Worm (Caenorhabditis elegans): Measurements from ENCODE around the gene H40L08.2.

Gene H40L08.2

DNA sequence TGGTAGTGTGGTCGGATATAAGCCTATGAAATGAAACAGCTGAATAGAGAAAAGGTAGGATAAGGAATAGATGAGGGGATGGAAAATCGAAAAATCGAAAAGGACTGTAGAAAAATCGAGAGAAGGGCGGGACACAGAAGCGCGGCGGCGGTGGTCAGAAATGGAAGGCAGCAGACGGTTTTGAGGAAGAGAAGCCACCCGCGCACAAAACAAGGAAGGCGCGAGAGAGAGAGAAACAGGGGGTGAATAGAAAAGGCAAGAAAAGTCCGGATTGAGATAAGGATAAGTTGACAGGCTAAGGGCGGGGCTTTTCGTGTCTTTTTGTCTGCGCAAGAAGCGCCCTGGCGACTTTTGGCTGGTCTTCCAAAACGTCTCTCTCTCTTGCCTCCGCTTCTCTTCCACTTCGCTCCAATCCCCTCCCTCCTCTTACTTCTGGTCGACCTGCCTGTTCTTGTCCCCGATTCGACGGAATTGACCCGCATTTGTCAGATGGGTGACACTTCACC, 30.3 kb upstream of the H40L08.2 start, which contains the start of gene mlt-9:
Gene mlt-9, minus strand, starts transcription at position 51 of the 506 bp plus-strand sequence.
- TF ChIP-seq aly-1 (tag; optimal IDR thresholded peaks at IDR 0.05) = peak; percentile 20
- no peak for TF ChIP-seq sea-1 (GFP tag; conservative IDR thresholded peaks at IDR 0.05)

DNA sequence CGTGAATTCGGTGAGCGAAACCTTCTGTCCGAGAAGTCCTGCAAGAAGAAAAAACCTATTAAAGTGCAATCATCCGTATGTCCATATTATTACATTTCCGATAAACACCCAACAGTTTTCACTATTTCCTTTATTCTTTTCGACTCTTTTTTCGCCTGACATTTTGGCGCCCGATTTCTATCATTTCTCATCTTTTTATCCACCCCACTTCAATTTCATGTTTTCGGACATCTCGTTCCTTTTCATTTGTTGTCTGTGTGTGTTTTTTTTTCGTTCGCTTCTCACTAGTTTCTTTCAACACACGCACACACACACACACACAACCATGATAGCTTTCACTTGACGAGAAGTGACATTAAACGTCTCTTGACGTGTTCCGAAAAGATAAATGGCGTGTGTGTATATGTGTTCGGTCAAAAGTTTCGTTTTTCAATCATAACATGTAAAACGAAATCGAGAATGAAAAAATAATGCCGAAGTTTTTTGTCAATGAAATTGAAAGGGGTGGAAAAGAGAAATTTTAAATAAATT, 27.5 kb upstream of the H40L08.2 start:
- TF ChIP-seq pes-1 (GFP tag; IDR thresholded peaks at IDR 0.05) (no peak), hnd-1 (tag; optimal IDR thresholded peaks at IDR 0.05) (no peak), ets-7 (tag; optimal IDR thresholded peaks at IDR 0.05) (no peak), flt-1 (GFP tag; IDR thresholded peaks at IDR 0.05) (no peak), aly-1 (tag; optimal IDR thresholded peaks at IDR 0.05) (no peak), B0310.2 (tag; optimal IDR thresholded peaks at IDR 0.05) (no peak), tbx-37 (GFP tag; conservative IDR thresholded peaks at IDR 0.05) (no peak), F13C5.2 (tag; optimal IDR thresholded peaks at IDR 0.05) (no peak), ceh-36 (tag; optimal IDR thresholded peaks at IDR 0.05) (no peak), sea-1 (GFP tag; conservative IDR thresholded peaks at IDR 0.05) (no peak), tbx-11 (GFP tag; IDR thresholded peaks at IDR 0.05) (no peak), hmbx-1 (tag; optimal IDR thresholded peaks at IDR 0.05) (no peak), ceh-13 (GFP tag; optimal IDR thresholded peaks at IDR 0.05) (no peak), hmg-4 (GFP tag; optimal IDR thresholded peaks at IDR 0.05) (no peak), tra-4 (tag; optimal IDR thresholded peaks at IDR 0.05) (no peak), scrt-1 (GFP tag; IDR thresholded peaks at IDR 0.05) (no peak), ama-1 (optimal IDR thresholded peaks at IDR 0.05) (no peak)

DNA sequence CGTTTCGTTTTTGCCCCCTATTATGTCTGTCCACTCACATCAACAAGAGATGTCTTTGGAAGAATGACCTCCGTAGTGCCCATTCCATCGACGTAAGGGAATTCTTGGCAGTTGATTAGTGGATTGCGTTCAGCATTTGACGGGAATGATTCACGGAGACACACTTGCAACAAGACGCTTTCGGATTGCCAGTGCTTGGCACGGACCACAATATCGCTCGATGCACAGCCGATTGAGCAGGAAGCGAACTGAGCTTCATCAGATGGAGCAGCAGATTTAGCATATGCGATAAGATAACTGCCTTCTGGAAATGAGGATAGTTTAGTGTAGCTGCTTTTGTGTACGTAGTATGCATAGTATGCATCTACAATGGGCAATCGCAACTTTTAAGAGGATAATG, 25.9 kb upstream of the H40L08.2 start:
- no peak for TF ChIP-seq ceh-36 (tag; optimal IDR thresholded peaks at IDR 0.05)
- TF ChIP-seq sea-1 (GFP tag; conservative IDR thresholded peaks at IDR 0.05) = no peak
- TF ChIP-seq F13C5.2 (tag; optimal IDR thresholded peaks at IDR 0.05) = no peak
- TF ChIP-seq tbx-11 (GFP tag; IDR thresholded peaks at IDR 0.05) = no peak
- TF ChIP-seq hmg-4 (GFP tag; optimal IDR thresholded peaks at IDR 0.05) = no peak

DNA sequence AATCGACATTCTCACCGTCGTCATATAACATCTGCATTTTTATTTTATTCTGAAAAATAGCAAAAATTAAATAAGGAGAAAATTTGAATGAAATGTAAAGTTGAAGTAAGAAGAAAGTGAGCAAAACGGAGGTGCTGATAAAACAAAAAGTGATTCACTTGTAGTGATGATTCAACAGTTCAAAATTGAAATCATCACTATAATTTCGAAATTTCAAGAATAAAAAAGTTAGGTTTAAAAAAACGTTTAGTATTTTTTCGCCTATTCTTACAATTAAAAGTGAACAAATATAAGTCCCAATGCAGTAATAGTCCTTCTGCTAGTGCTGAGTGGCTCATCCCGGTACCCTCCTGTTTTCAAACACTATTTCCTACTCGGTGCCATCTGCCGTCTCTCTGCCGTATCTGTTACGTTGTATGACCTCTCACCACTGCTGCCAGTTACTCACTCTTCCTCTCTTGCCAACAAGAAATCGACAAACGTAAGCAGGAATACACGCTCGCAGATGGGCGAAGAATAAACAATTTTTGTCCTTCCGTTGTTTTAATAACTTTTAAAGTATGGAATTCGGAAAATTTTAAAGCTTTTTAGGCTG, 22.9 kb upstream of the H40L08.2 start, which contains the start of gene dhhc-1:
Gene dhhc-1, minus strand, starts transcription at position 51 of the 595 bp plus-strand sequence.
- TF ChIP-seq tbx-11 (GFP tag; IDR thresholded peaks at IDR 0.05) (no peak), flt-1 (GFP tag; IDR thresholded peaks at IDR 0.05) (no peak; the same call in 1 of the 2 replicates), tra-4 (tag; optimal IDR thresholded peaks at IDR 0.05) (no peak), ama-1 (optimal IDR thresholded peaks at IDR 0.05) (no peak), ets-7 (tag; optimal IDR thresholded peaks at IDR 0.05) (no peak), B0310.2 (tag; optimal IDR thresholded peaks at IDR 0.05) (no peak), F13C5.2 (tag; optimal IDR thresholded peaks at IDR 0.05) (peak; percentile 28), hmbx-1 (tag; optimal IDR thresholded peaks at IDR 0.05) (no peak), hmg-4 (GFP tag; optimal IDR thresholded peaks at IDR 0.05) (peak; percentile 45), scrt-1 (GFP tag; IDR thresholded peaks at IDR 0.05) (no peak)

DNA sequence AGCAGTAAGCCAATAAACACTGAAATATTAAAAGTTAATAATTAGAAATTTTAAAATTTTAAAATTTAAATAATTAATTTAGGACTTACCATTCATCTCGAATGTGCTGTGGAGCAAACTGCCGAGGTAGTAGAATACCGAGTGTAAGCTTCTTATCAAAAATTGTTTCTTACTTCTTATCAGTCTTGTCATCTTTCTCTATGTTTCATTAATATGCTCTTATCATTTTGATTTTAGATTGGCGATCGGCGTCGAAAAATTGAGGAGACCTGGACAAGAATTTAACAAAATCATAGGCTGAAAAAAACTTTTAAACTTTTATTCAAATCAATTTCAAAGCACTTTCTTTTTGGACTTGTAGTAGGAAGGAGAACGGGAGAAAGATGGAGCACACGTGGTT, 20.2 kb upstream of the H40L08.2 start, which contains the start of gene F09B12.3:
Gene F09B12.3, minus strand, starts transcription at position 192 of the 400 bp plus-strand sequence.
- TF ChIP-seq F13C5.2 (tag; optimal IDR thresholded peaks at IDR 0.05) (no peak), tbx-11 (GFP tag; IDR thresholded peaks at IDR 0.05) (no peak), hnd-1 (tag; optimal IDR thresholded peaks at IDR 0.05) (no peak), hmg-4 (GFP tag; optimal IDR thresholded peaks at IDR 0.05) (no peak), tbx-37 (GFP tag; conservative IDR thresholded peaks at IDR 0.05) (no peak), scrt-1 (GFP tag; IDR thresholded peaks at IDR 0.05) (no peak), sea-1 (GFP tag; conservative IDR thresholded peaks at IDR 0.05) (no peak), ceh-36 (tag; optimal IDR thresholded peaks at IDR 0.05) (no peak), hmbx-1 (tag; optimal IDR thresholded peaks at IDR 0.05) (no peak), ceh-13 (GFP tag; optimal IDR thresholded peaks at IDR 0.05) (no peak)

DNA sequence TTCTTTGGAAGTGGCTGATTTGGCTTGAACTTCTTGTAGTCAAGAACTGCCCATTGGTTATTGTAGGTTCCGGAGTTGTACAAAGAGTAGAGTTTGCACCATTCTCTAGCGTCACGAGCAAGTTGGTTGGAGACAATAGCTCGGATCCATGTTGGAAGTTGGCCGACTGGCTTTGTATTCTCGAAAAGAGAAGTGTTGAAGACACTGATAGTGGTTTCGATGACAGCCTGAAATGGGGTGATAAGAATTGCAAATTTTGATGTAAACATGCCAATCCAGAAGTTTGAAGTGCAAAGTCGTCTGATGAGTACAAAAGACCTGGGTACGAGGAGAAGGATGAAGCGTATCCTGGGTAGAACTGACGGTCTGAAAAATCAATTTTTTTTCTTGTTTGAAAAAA, 18.7 kb upstream of the H40L08.2 start:
- TF ChIP-seq F13C5.2 (tag; optimal IDR thresholded peaks at IDR 0.05) = no peak
- TF ChIP-seq B0310.2 (tag; optimal IDR thresholded peaks at IDR 0.05) = no peak
- no peak for TF ChIP-seq aly-1 (tag; optimal IDR thresholded peaks at IDR 0.05)
- TF ChIP-seq hmg-4 (GFP tag; optimal IDR thresholded peaks at IDR 0.05) = no peak
- TF ChIP-seq ceh-13 (GFP tag; optimal IDR thresholded peaks at IDR 0.05) = no peak
- no peak for TF ChIP-seq tbx-37 (GFP tag; conservative IDR thresholded peaks at IDR 0.05)
- no peak for TF ChIP-seq hnd-1 (tag; optimal IDR thresholded peaks at IDR 0.05)
- TF ChIP-seq tbx-11 (GFP tag; IDR thresholded peaks at IDR 0.05) = no peak
- TF ChIP-seq ama-1 (optimal IDR thresholded peaks at IDR 0.05) = no peak
- TF ChIP-seq ceh-36 (tag; optimal IDR thresholded peaks at IDR 0.05) = no peak
- no peak for TF ChIP-seq tra-4 (tag; optimal IDR thresholded peaks at IDR 0.05)
- TF ChIP-seq hmbx-1 (tag; optimal IDR thresholded peaks at IDR 0.05) = no peak
- TF ChIP-seq flt-1 (GFP tag; IDR thresholded peaks at IDR 0.05) = no peak
- no peak for TF ChIP-seq scrt-1 (GFP tag; IDR thresholded peaks at IDR 0.05)
- no peak for TF ChIP-seq sea-1 (GFP tag; conservative IDR thresholded peaks at IDR 0.05)
- TF ChIP-seq pes-1 (GFP tag; IDR thresholded peaks at IDR 0.05) = no peak
- TF ChIP-seq ets-7 (tag; optimal IDR thresholded peaks at IDR 0.05) = no peak

DNA sequence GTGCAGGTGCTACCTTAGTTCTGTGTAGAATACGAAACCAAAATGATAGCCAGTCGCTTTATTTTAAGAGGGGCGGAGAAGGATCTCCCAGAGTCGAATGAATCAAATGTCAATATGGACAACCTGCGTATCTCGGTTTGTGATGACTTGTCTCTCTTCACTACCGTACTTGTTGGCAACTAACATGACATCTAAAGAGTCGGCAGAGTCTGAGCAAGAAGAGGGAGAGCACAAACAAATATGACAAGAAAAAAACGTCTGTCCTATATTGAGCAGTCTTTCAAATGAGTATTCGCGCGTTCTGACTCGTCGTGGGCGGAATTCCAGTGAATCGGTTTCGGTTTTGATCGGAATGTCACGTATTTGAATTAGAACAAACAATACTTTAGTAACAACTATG, 17.4 kb upstream of the H40L08.2 start, which contains the start of gene F09B12.7:
Gene F09B12.7, minus strand, starts transcription at position 101 of the 400 bp plus-strand sequence.
- TF ChIP-seq ceh-13 (GFP tag; optimal IDR thresholded peaks at IDR 0.05) (no peak), tbx-37 (GFP tag; conservative IDR thresholded peaks at IDR 0.05) (no peak)
